Worm (Caenorhabditis elegans) whole organism, L1 larva: ENCODE data around the gene vps-11.

Experiments used
- C04F5.9 ChIP-seq: sonication (generic microtip); optimal IDR thresholded peaks from 2 replicates; lab custom pipeline; 2016; ENCODE audit warnings: missing genetic modification characterization, missing compliant biosample characterization
- C16A3.4 ChIP-seq: fragments of 150-350 bp; optimal IDR thresholded peaks from 2 replicates; lab custom pipeline; 2014; ENCODE audit warnings: missing biosample characterization, missing genetic modification characterization
- F16B12.6 ChIP-seq: fragments of 150-350 bp; optimal IDR thresholded peaks from 2 replicates; lab custom pipeline; 2014; ENCODE audit warnings: missing biosample characterization, missing genetic modification characterization
- Y116A8C.19 ChIP-seq: sonication (generic microtip); optimal IDR thresholded peaks from 2 replicates; lab custom pipeline; 2016; ENCODE audit warnings: missing compliant biosample characterization, missing genetic modification characterization, borderline replicate concordance
- aha-1 ChIP-seq: fragments of 150-350 bp; optimal IDR thresholded peaks from 2 replicates; lab custom pipeline; 2014; ENCODE audit warnings: missing biosample characterization, missing genetic modification characterization
- alr-1 ChIP-seq: fragments of 200-800 bp; sonication (Bioruptor generic); optimal IDR thresholded peaks from 2 replicates; lab custom pipeline; 2018; ENCODE audit warnings: borderline replicate concordance, mild to moderate bottlenecking, missing genetic modification characterization, missing compliant biosample characterization
- aly-2 ChIP-seq: fragments of 150-350 bp; optimal IDR thresholded peaks from 2 replicates; lab custom pipeline; 2014; ENCODE audit warnings: missing biosample characterization, missing genetic modification characterization
- ama-1 ChIP-seq: fragments of 150-350 bp; optimal IDR thresholded peaks from 2 replicates; lab custom pipeline; 2014
- blmp-1 ChIP-seq: fragments of 150-350 bp; optimal IDR thresholded peaks from 2 replicates; lab custom pipeline; 2014; ENCODE audit warnings: missing biosample characterization, missing genetic modification characterization
- ceh-63 ChIP-seq: fragments of 200-800 bp; sonication (Bioruptor generic); optimal IDR thresholded peaks from 2 replicates; lab custom pipeline; 2018; ENCODE audit warnings: mild to moderate bottlenecking, missing genetic modification characterization, missing compliant biosample characterization
- ceh-8 ChIP-seq: fragments of 200-800 bp; sonication (Bioruptor generic); optimal IDR thresholded peaks from 2 replicates; lab custom pipeline; 2018; ENCODE audit warnings: mild to moderate bottlenecking, missing genetic modification characterization, moderate library complexity, missing compliant biosample characterization
- ceh-82 ChIP-seq, 3 experiments: fragments of 150-350 bp in 1 of 3; sonication (generic microtip) in 2 of 3; optimal IDR thresholded peaks; 2 replicates each; lab custom pipeline; 2014 to 2017; ENCODE audit warnings: missing biosample characterization in 3 of 3, missing genetic modification characterization in 3 of 3
- ceh-88 ChIP-seq: fragments of 200-800 bp; sonication (Bioruptor generic); IDR thresholded peaks from 2 replicates; pipeline ENCODE4 v1.3.6; 2022; ENCODE audit warnings: missing genetic modification characterization, missing compliant biosample characterization
- ceh-90 ChIP-seq: sonication (generic microtip); optimal IDR thresholded peaks from 2 replicates; lab custom pipeline; 2016; ENCODE audit warnings: missing genetic modification characterization, missing compliant biosample characterization
- ces-1 ChIP-seq: fragments of 150-350 bp; optimal IDR thresholded peaks from 2 replicates; lab custom pipeline; 2014; ENCODE audit warnings: missing biosample characterization, missing genetic modification reagents, missing genetic modification characterization
- efl-3 ChIP-seq: fragments of 200-800 bp; sonication (Bioruptor generic); optimal IDR thresholded peaks from 2 replicates; lab custom pipeline; 2018; ENCODE audit warnings: mild to moderate bottlenecking, missing genetic modification characterization, missing compliant biosample characterization
- egl-27 ChIP-seq, 2 experiments: fragments of 150-350 bp in 1 of 2; sonication (generic microtip); optimal IDR thresholded peaks; 3 replicates each; lab custom pipeline; 2017 to 2018; ENCODE audit warnings: missing biosample characterization in 2 of 2, missing genetic modification characterization in 2 of 2, missing genetic modification reagents in 2 of 2
- elt-2 ChIP-seq: sonication (generic microtip); optimal IDR thresholded peaks from 2 replicates; lab custom pipeline; 2016; ENCODE audit warnings: missing genetic modification characterization, mild to moderate bottlenecking, inconsistent platforms, missing compliant biosample characterization, missing genetic modification reagents
- fkh-4 ChIP-seq: sonication (generic microtip); optimal IDR thresholded peaks from 2 replicates; lab custom pipeline; 2016; ENCODE audit warnings: missing compliant biosample characterization, missing genetic modification characterization, borderline replicate concordance
- fkh-8 ChIP-seq: sonication (generic microtip); optimal IDR thresholded peaks from 2 replicates; lab custom pipeline; 2016; ENCODE audit warnings: mild to moderate bottlenecking, missing genetic modification characterization, missing compliant biosample characterization
- hlh-4 ChIP-seq: sonication (generic microtip); optimal IDR thresholded peaks from 2 replicates; lab custom pipeline; 2016; ENCODE audit warnings: mild to moderate bottlenecking, missing genetic modification characterization, missing compliant biosample characterization
- hpl-2 ChIP-seq: fragments of 150-350 bp; optimal IDR thresholded peaks from 2 replicates; lab custom pipeline; 2014; ENCODE audit warnings: missing biosample characterization, missing genetic modification reagents, missing genetic modification characterization
- isw-1 ChIP-seq: fragments of 200-800 bp; sonication (Bioruptor generic); IDR thresholded peaks from 2 replicates; pipeline ENCODE4 v1.3.6; 2022; ENCODE audit warnings: missing genetic modification characterization, missing compliant biosample characterization
- jun-1 ChIP-seq: fragments of 150-350 bp; optimal IDR thresholded peaks from 2 replicates; lab custom pipeline; 2014; ENCODE audit warnings: missing biosample characterization, missing genetic modification reagents, missing genetic modification characterization
- lin-13 ChIP-seq: fragments of 150-350 bp; optimal IDR thresholded peaks from 2 replicates; lab custom pipeline; 2014; ENCODE audit warnings: missing biosample characterization, missing genetic modification reagents, missing genetic modification characterization
- lin-35 ChIP-seq, 2 experiments: fragments of 150-350 bp; optimal IDR thresholded peaks; 2 replicates each; lab custom pipeline; 2014; ENCODE audit warnings: missing biosample characterization in 2 of 2, missing genetic modification characterization in 2 of 2, missing genetic modification reagents in 2 of 2
- lin-39 ChIP-seq: fragments of 150-350 bp; optimal IDR thresholded peaks from 2 replicates; lab custom pipeline; 2014; ENCODE audit warnings: missing biosample characterization, missing genetic modification reagents, missing genetic modification characterization
- lir-3 ChIP-seq: sonication (generic microtip); optimal IDR thresholded peaks from 2 replicates; lab custom pipeline; 2016; ENCODE audit warnings: mild to moderate bottlenecking, missing genetic modification characterization, moderate library complexity, missing compliant biosample characterization; ENCODE audit not compliant: poor library complexity
- lsy-2 ChIP-seq, 2 experiments: fragments of 150-350 bp; optimal IDR thresholded peaks; 2 replicates each; lab custom pipeline; 2014; ENCODE audit warnings: missing biosample characterization in 2 of 2, missing genetic modification characterization in 2 of 2
- mdl-1 ChIP-seq, 2 experiments: fragments of 150-350 bp; optimal IDR thresholded peaks; 2 replicates each; lab custom pipeline; 2014 to 2017; ENCODE audit warnings: missing biosample characterization in 2 of 2, missing genetic modification characterization in 2 of 2, inconsistent platforms in 1 of 2
- nhr-11 ChIP-seq: fragments of 150-350 bp; optimal IDR thresholded peaks from 2 replicates; lab custom pipeline; 2014; ENCODE audit warnings: missing biosample characterization, missing genetic modification characterization
- nhr-12 ChIP-seq: sonication (generic microtip); optimal IDR thresholded peaks from 2 replicates; lab custom pipeline; 2017; ENCODE audit warnings: missing biosample characterization, missing genetic modification characterization
- nhr-19 ChIP-seq: fragments of 200-800 bp; sonication (Bioruptor generic); conservative IDR thresholded peaks from 2 replicates; pipeline ENCODE4 v1.3.6; 2022; ENCODE audit warnings: missing genetic modification characterization, missing compliant biosample characterization
- nhr-20 ChIP-seq: sonication (generic microtip); optimal IDR thresholded peaks from 2 replicates; lab custom pipeline; 2016; ENCODE audit warnings: mild to moderate bottlenecking, missing genetic modification characterization, missing compliant biosample characterization
- nhr-237 ChIP-seq: fragments of 150-350 bp; optimal IDR thresholded peaks from 2 replicates; lab custom pipeline; 2014; ENCODE audit warnings: missing biosample characterization, missing genetic modification characterization
- nhr-77 ChIP-seq: fragments of 150-350 bp; optimal IDR thresholded peaks from 2 replicates; lab custom pipeline; 2014; ENCODE audit warnings: missing biosample characterization, missing genetic modification characterization
- nhr-85 ChIP-seq: sonication (generic microtip); peaks from one replicate; lab custom pipeline; 2016; ENCODE audit warnings: missing genetic modification characterization, inconsistent platforms, missing compliant biosample characterization
- pqm-1 ChIP-seq: sonication (generic microtip); optimal IDR thresholded peaks from 3 replicates; lab custom pipeline; 2017; ENCODE audit warnings: missing biosample characterization, missing genetic modification characterization
- rnt-1 ChIP-seq: sonication (generic microtip); optimal IDR thresholded peaks from 2 replicates; lab custom pipeline; 2016; ENCODE audit warnings: mild to moderate bottlenecking, missing genetic modification characterization, moderate library complexity, missing compliant biosample characterization
- skn-1 ChIP-seq: fragments of 150-350 bp; optimal IDR thresholded peaks from 2 replicates; lab custom pipeline; 2014; ENCODE audit warnings: missing biosample characterization, missing genetic modification characterization
- snpc-4 ChIP-seq: fragments of 150-350 bp; optimal IDR thresholded peaks from 2 replicates; lab custom pipeline; 2014; ENCODE audit warnings: missing biosample characterization, missing genetic modification characterization
- sptf-1 ChIP-seq: fragments of 150-350 bp; optimal IDR thresholded peaks from 2 replicates; lab custom pipeline; 2014; ENCODE audit warnings: missing biosample characterization, missing genetic modification characterization
- sup-37 ChIP-seq: fragments of 200-800 bp; sonication (Bioruptor generic); optimal IDR thresholded peaks from 2 replicates; lab custom pipeline; 2018; ENCODE audit warnings: mild to moderate bottlenecking, missing genetic modification characterization, missing compliant biosample characterization
- swsn-7 ChIP-seq: sonication (generic microtip); optimal IDR thresholded peaks from 2 replicates; lab custom pipeline; 2016; ENCODE audit warnings: missing genetic modification characterization, missing compliant biosample characterization
- tlp-1 ChIP-seq: fragments of 150-350 bp; optimal IDR thresholded peaks from 2 replicates; lab custom pipeline; 2014; ENCODE audit warnings: missing biosample characterization, missing genetic modification characterization
- unc-130 ChIP-seq: fragments of 150-350 bp; optimal IDR thresholded peaks from 2 replicates; lab custom pipeline; 2017; ENCODE audit warnings: missing biosample characterization, missing genetic modification characterization, inconsistent platforms
- unc-30 ChIP-seq: sonication (generic microtip); optimal IDR thresholded peaks from 2 replicates; lab custom pipeline; 2017; ENCODE audit warnings: missing biosample characterization, missing genetic modification characterization
- unc-62 ChIP-seq: fragments of 150-350 bp; optimal IDR thresholded peaks from 2 replicates; lab custom pipeline; 2014; ENCODE audit warnings: missing biosample characterization, missing genetic modification reagents, missing genetic modification characterization
- unc-86 ChIP-seq: sonication (generic microtip); optimal IDR thresholded peaks from 2 replicates; lab custom pipeline; 2016; ENCODE audit warnings: missing genetic modification characterization, missing compliant biosample characterization
- unc-98 ChIP-seq: fragments of 200-800 bp; sonication (Bioruptor generic); IDR thresholded peaks from 2 replicates; pipeline ENCODE4 v1.3.6; 2022; ENCODE audit warnings: missing genetic modification characterization, missing compliant biosample characterization
- xbp-1 ChIP-seq: sonication (generic microtip); optimal IDR thresholded peaks from 2 replicates; lab custom pipeline; 2016; ENCODE audit warnings: missing genetic modification characterization, missing compliant biosample characterization
- zag-1 ChIP-seq: fragments of 150-350 bp; optimal IDR thresholded peaks from 2 replicates; lab custom pipeline; 2014; ENCODE audit warnings: missing biosample characterization, missing genetic modification characterization
- zip-4 ChIP-seq: fragments of 200-800 bp; sonication (Bioruptor generic); optimal IDR thresholded peaks from 2 replicates; lab custom pipeline; 2018; ENCODE audit warnings: mild to moderate bottlenecking, missing genetic modification characterization, moderate library complexity, missing compliant biosample characterization
- ztf-11 ChIP-seq, 2 experiments: sonication (generic microtip); optimal IDR thresholded peaks; 2 replicates each; lab custom pipeline; 2016 to 2017; ENCODE audit warnings: missing genetic modification characterization in 2 of 2, missing biosample characterization in 1 of 2, missing compliant biosample characterization in 1 of 2

Gene vps-11

ce11 chrII:10798429-10798893 is 5.2 kb upstream of the vps-11 start, which contains the start of gene npp-19 (continued):
- TF ChIP-seq isw-1 (GFP tag; lab: Robert Waterston, UW) (peak; percentile 53), mdl-1 (tag; optimal IDR thresholded peaks at IDR 0.05; lab: Kevin White, UChicago) (peak in 1 of 2 experiments; percentile 58), unc-86 (tag; lab: Kevin White, UChicago) (peak; percentile 12), zag-1 (tag; lab: Kevin White, UChicago) (peak; percentile 6), ceh-90 (no peak), C04F5.9 (tag; lab: Kevin White, UChicago) (peak; percentile 67), ceh-8 (peak; percentile 20), nhr-85 (tag; lab: Kevin White, UChicago) (peak; percentile 80), hpl-2 (GFP tag; lab: Kevin White, UChicago) (peak; percentile 33), tlp-1 (tag; lab: Kevin White, UChicago) (no peak), alr-1 (tag; lab: Kevin White, UChicago) (no peak), aly-2 (tag; lab: Kevin White, UChicago) (peak; percentile 77), sup-37 (no peak), ama-1 (lab: Kevin White, UChicago) (peak; percentile 6), lsy-2 (tag; optimal IDR thresholded peaks at IDR 0.05; lab: Kevin White, UChicago) (peak; percentile 83 to 88), aha-1 (no peak), nhr-77 (tag; lab: Kevin White, UChicago) (peak; percentile 56), snpc-4 (tag; lab: Kevin White, UChicago) (peak; percentile 61), elt-2 (peak; percentile 16), unc-98 (GFP tag; lab: Robert Waterston, UW) (no peak), skn-1 (tag; lab: Kevin White, UChicago) (peak; percentile 71), zip-4 (GFP tag; lab: Kevin White, UChicago) (no peak), xbp-1 (tag; lab: Kevin White, UChicago) (peak; percentile 72), fkh-8 (tag; lab: Kevin White, UChicago) (no peak), lin-35 (GFP tag; optimal IDR thresholded peaks at IDR 0.05; lab: Kevin White, UChicago) (peak; percentile 98 to 99), unc-130 (peak; percentile 34), jun-1 (tag; lab: Kevin White, UChicago) (peak; percentile 30), unc-30 (no peak), efl-3 (no peak), nhr-11 (tag; lab: Kevin White, UChicago) (peak; percentile 35), pqm-1 (no peak), rnt-1 (tag; lab: Kevin White, UChicago) (peak; percentile 81), lir-3 (peak; percentile 23), swsn-7 (tag; lab: Kevin White, UChicago) (peak; percentile 70), nhr-237 (tag; lab: Kevin White, UChicago) (no peak), ceh-63 (GFP tag; lab: Kevin White, UChicago) (no peak), lin-39 (tag; lab: Kevin White, UChicago) (peak; percentile 27), blmp-1 (tag; lab: Kevin White, UChicago) (peak; percentile 81), unc-62 (no peak), lin-13 (GFP tag; lab: Kevin White, UChicago) (peak; percentile 63), nhr-19 (GFP tag; lab: Robert Waterston, UW) (peak; percentile 70), sptf-1 (tag; lab: Kevin White, UChicago) (no peak), C16A3.4 (tag; lab: Kevin White, UChicago) (peak; percentile 62), ceh-82 (tag; optimal IDR thresholded peaks at IDR 0.05; lab: Kevin White, UChicago) (peak; percentile 64 to 83 (median 70)), Y116A8C.19 (tag; lab: Kevin White, UChicago) (no peak), nhr-20 (tag; lab: Kevin White, UChicago) (peak; percentile 69), ces-1 (GFP tag; lab: Kevin White, UChicago) (no peak), nhr-12 (tag; lab: Kevin White, UChicago) (no peak), ztf-11 (tag; optimal IDR thresholded peaks at IDR 0.05; lab: Kevin White, UChicago) (no peak), fkh-4 (tag; lab: Kevin White, UChicago) (no peak), F16B12.6 (tag; lab: Kevin White, UChicago) (peak; percentile 99), egl-27 (tag; optimal IDR thresholded peaks at IDR 0.05; lab: Kevin White, UChicago) (no peak), ceh-88 (no peak), hlh-4 (tag; lab: Kevin White, UChicago) (no peak)
